Fruit fly (Drosophila melanogaster): Measurements from ENCODE around the gene CG33643.
A peak's percentile ranks its signal among the peaks of the same experiment; 100 is the strongest.

CG33643 gene

DNA sequence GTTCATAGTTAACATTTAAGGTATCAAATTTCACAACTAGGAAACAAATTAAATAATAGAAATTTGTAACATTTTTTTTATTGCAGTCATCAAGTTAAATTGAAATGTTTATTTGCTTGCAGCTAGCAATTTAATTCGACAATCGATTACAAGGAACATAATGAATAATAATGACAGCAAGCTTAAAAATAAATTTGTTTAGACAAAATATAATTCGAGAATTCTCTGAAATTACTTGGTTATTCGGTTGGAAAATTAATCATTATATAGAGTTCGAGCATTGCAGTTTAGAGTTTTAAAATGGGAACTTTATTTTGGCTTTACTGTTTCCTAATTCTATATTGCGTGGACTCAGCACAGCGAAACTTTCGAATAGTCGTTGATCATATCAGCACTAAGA lies at the start of gene CG33643:
CG33643 (plus strand) TSS at position 301 of the 400 bp plus-strand sequence.
- TF ChIP-seq CG8632 (GFP tag; optimal IDR thresholded peaks at IDR 0.05): no peak
- TF ChIP-seq CG6854 (GFP tag; optimal IDR thresholded peaks at IDR 0.05): no peak
- TF ChIP-seq spab (GFP tag; optimal IDR thresholded peaks at IDR 0.05): no peak
- no peak for TF ChIP-seq fd85E (GFP tag; optimal IDR thresholded peaks at IDR 0.05)
- TF ChIP-seq CG6276 (GFP tag; optimal IDR thresholded peaks at IDR 0.05): no peak
- TF ChIP-seq eg (GFP tag; IDR thresholded peaks at IDR 0.05): no peak
- no peak for TF ChIP-seq OdsH (GFP tag; optimal IDR thresholded peaks at IDR 0.05)
- no peak for TF ChIP-seq vri (GFP tag; optimal IDR thresholded peaks at IDR 0.05)
- no peak for TF ChIP-seq ss (GFP tag; optimal IDR thresholded peaks at IDR 0.05)
- no peak for TF ChIP-seq Gug (GFP tag; IDR thresholded peaks at IDR 0.05)
- TF ChIP-seq CG15336 (GFP tag; IDR thresholded peaks at IDR 0.05): no peak
- no peak for TF ChIP-seq Lpt (GFP tag; optimal IDR thresholded peaks at IDR 0.05)
- TF ChIP-seq CG10669 (GFP tag; optimal IDR thresholded peaks at IDR 0.05): no peak
- TF ChIP-seq CG8119 (GFP tag; IDR thresholded peaks at IDR 0.05): no peak

DNA sequence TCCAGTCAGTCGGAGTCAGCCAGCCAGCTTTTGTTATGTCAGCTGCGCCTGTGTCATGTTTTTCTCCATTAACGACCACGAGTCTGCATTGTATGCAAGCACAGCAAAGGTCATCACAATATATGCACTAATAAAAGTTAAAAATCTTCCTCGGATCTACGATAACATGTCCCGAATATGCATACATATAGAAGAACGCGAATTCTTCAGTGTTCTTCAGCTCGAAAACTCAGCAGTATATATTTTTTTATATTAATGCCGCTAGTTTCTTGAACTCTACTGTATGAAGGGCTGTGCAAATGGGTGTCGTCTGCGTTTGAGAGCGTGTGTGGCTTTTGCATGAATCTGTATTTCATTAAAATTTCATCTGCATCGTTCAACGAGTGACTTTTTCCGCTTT lies 48.6 kb upstream of the CG33643 start:
- peak; percentile 54 for TF ChIP-seq CG31627 (GFP tag; optimal IDR thresholded peaks at IDR 0.05)
- peak; percentile 49 for TF ChIP-seq CG32006 (GFP tag; optimal IDR thresholded peaks at IDR 0.05)
- peak; percentile 16 for TF ChIP-seq fd59A (GFP tag; optimal IDR thresholded peaks at IDR 0.05)
- peak; percentile 52 for TF ChIP-seq Eip75B (GFP tag; optimal IDR thresholded peaks at IDR 0.05)
- TF ChIP-seq Met (GFP tag; optimal IDR thresholded peaks at IDR 0.05): no peak
- peak; percentile 34 for TF ChIP-seq achi (GFP tag; optimal IDR thresholded peaks at IDR 0.05)
- TF ChIP-seq CG8632 (GFP tag; optimal IDR thresholded peaks at IDR 0.05): peak; percentile 25
- TF ChIP-seq CG1621 (tag; optimal IDR thresholded peaks at IDR 0.05): no peak
- no peak for TF ChIP-seq net (GFP tag; optimal IDR thresholded peaks at IDR 0.05)
- no peak for TF ChIP-seq fkh (GFP tag; optimal IDR thresholded peaks at IDR 0.05)
- TF ChIP-seq Ets21C (GFP tag; optimal IDR thresholded peaks at IDR 0.05): peak; percentile 7
- TF ChIP-seq Gug (GFP tag; IDR thresholded peaks at IDR 0.05): no peak
- no peak for TF ChIP-seq CG8319 (GFP tag; optimal IDR thresholded peaks at IDR 0.05)
- peak; percentile 50 for TF ChIP-seq pdm3 (GFP tag; optimal IDR thresholded peaks at IDR 0.05)
- peak; percentile 43 for TF ChIP-seq svp (GFP tag)
- TF ChIP-seq spab (GFP tag; optimal IDR thresholded peaks at IDR 0.05): peak; percentile 18
- TF ChIP-seq CG4318 (GFP tag; optimal IDR thresholded peaks at IDR 0.05): no peak
- peak; percentile 57 for TF ChIP-seq Sox102F (GFP tag; optimal IDR thresholded peaks at IDR 0.05)
- peak; percentile 14 for TF ChIP-seq vri (GFP tag; optimal IDR thresholded peaks at IDR 0.05)
- TF ChIP-seq Hr39 (GFP tag; optimal IDR thresholded peaks at IDR 0.05): peak; percentile 45
- peak; percentile 37 for TF ChIP-seq CG10631 (GFP tag; optimal IDR thresholded peaks at IDR 0.05)
- TF ChIP-seq CG3919 (GFP tag; optimal IDR thresholded peaks at IDR 0.05): no peak
- no peak for TF ChIP-seq esn (GFP tag; optimal IDR thresholded peaks at IDR 0.05)
- TF ChIP-seq salr (GFP tag; optimal IDR thresholded peaks at IDR 0.05): peak in 1 of 2 experiments; percentile 28
- TF ChIP-seq Hr38 (GFP tag; optimal IDR thresholded peaks at IDR 0.05): no peak
- peak; percentile 53 for TF ChIP-seq lz (GFP tag; optimal IDR thresholded peaks at IDR 0.05)
- peak; percentile 38 for TF ChIP-seq CG6792 (GFP tag; optimal IDR thresholded peaks at IDR 0.05)
- TF ChIP-seq CG34406 (GFP tag; optimal IDR thresholded peaks at IDR 0.05): peak; percentile 44
- no peak for TF ChIP-seq CG11902 (GFP tag; optimal IDR thresholded peaks at IDR 0.05)
- TF ChIP-seq CG6163 (GFP tag; IDR thresholded peaks at IDR 0.05): peak; percentile 61; the same call in 1 of the 3 replicates
- TF ChIP-seq CG8119 (GFP tag; IDR thresholded peaks at IDR 0.05): peak; percentile 59; the same call in 2 of the 3 replicates
- peak; percentile 69 for TF ChIP-seq OdsH (GFP tag; optimal IDR thresholded peaks at IDR 0.05)
- TF ChIP-seq CG16779 (tag; optimal IDR thresholded peaks at IDR 0.05): peak; percentile 35
- TF ChIP-seq Smox (GFP tag; optimal IDR thresholded peaks at IDR 0.05): peak; percentile 46
- TF ChIP-seq CG6854 (GFP tag; optimal IDR thresholded peaks at IDR 0.05): no peak
- TF ChIP-seq acj6 (GFP tag; optimal IDR thresholded peaks at IDR 0.05): peak; percentile 62
- TF ChIP-seq CG10669 (GFP tag; optimal IDR thresholded peaks at IDR 0.05): peak; percentile 27
- TF ChIP-seq Hr4 (GFP tag; optimal IDR thresholded peaks at IDR 0.05): peak; percentile 46
- TF ChIP-seq fd85E (GFP tag; optimal IDR thresholded peaks at IDR 0.05): no peak
- no peak for TF ChIP-seq dsx (GFP tag; optimal IDR thresholded peaks at IDR 0.05; ENCODE audit: poor library complexity, severe bottlenecking)
- TF ChIP-seq Eip93F (GFP tag; optimal IDR thresholded peaks at IDR 0.05): no peak

All from whole organism, prepupa.